Fruit fly (Drosophila melanogaster) whole organism, pupa: Measurements from ENCODE around the gene Atet.

Source experiments
- CG10348 ChIP-seq: fragments of 200-800 bp; sonication (Bioruptor generic); IDR thresholded peaks from 2 replicates; pipeline ENCODE4 v1.3.6; 2022; ENCODE audit warnings: missing biosample characterization, missing genetic modification characterization
- CG13204 ChIP-seq: fragments of 200-800 bp; sonication (Bioruptor generic); optimal IDR thresholded peaks from 2 replicates; lab custom pipeline; 2018; ENCODE audit warnings: missing biosample characterization, mild to moderate bottlenecking, missing genetic modification characterization, moderate library complexity
- CG17806 ChIP-seq: fragments of 200-800 bp; sonication (Bioruptor generic); optimal IDR thresholded peaks from 2 replicates; lab custom pipeline; 2018; ENCODE audit warnings: missing biosample characterization, mild to moderate bottlenecking, missing genetic modification characterization, moderate library complexity
- CG32121 ChIP-seq: fragments of 200-800 bp; sonication (Bioruptor generic); IDR thresholded peaks from 2 replicates; pipeline ENCODE4 v1.3.6; 2022; ENCODE audit warnings: missing biosample characterization, missing genetic modification characterization
- CG4496 ChIP-seq: fragments of 200-800 bp; sonication (Bioruptor generic); IDR thresholded peaks from 3 replicates; pipeline ENCODE4 v1.3.6; 2022; ENCODE audit warnings: missing biosample characterization, missing genetic modification characterization
- CG8159 ChIP-seq: fragments of 200-800 bp; sonication (Bioruptor generic); optimal IDR thresholded peaks from 3 replicates; lab custom pipeline; 2018; ENCODE audit warnings: missing biosample characterization, mild to moderate bottlenecking, missing genetic modification characterization, moderate library complexity
- CG8301 ChIP-seq: fragments of 200-800 bp; sonication (Bioruptor generic); optimal IDR thresholded peaks from 2 replicates; lab custom pipeline; 2018; ENCODE audit warnings: missing biosample characterization, mild to moderate bottlenecking, missing genetic modification characterization
- CG9948 ChIP-seq: fragments of 200-800 bp; sonication (Bioruptor generic); optimal IDR thresholded peaks from 2 replicates; lab custom pipeline; 2018; ENCODE audit warnings: missing biosample characterization, mild to moderate bottlenecking, missing genetic modification characterization, moderate library complexity
- D1 ChIP-seq: fragments of 200-800 bp; sonication (Bioruptor generic); optimal IDR thresholded peaks from 2 replicates; lab custom pipeline; 2018; ENCODE audit warnings: missing biosample characterization, mild to moderate bottlenecking, missing genetic modification characterization, moderate library complexity
- EcR ChIP-seq: fragments of 200-800 bp; sonication (Bioruptor generic); optimal IDR thresholded peaks from 3 replicates; lab custom pipeline; 2019; ENCODE audit warnings: missing biosample characterization, missing genetic modification characterization, mild to moderate bottlenecking, moderate library complexity, missing genetic modification reagents
- Pif1B ChIP-seq: fragments of 200-800 bp; sonication (Bioruptor generic); optimal IDR thresholded peaks from 3 replicates; lab custom pipeline; 2016; ENCODE audit warnings: missing biosample characterization, missing genetic modification characterization
- Snoo ChIP-seq: fragments of 200-800 bp; sonication (Bioruptor generic); optimal IDR thresholded peaks from 3 replicates; lab custom pipeline; 2017; ENCODE audit warnings: missing biosample characterization, mild to moderate bottlenecking, missing genetic modification characterization, inconsistent platforms
- fd96Ca ChIP-seq: fragments of 200-800 bp; sonication (Bioruptor generic); IDR thresholded peaks from 3 replicates; pipeline ENCODE4 v1.3.6; 2022; ENCODE audit warnings: missing biosample characterization, missing genetic modification characterization
- gl ChIP-seq: fragments of 200-800 bp; sonication (Bioruptor generic); optimal IDR thresholded peaks from 2 replicates; lab custom pipeline; 2018; ENCODE audit warnings: missing biosample characterization, mild to moderate bottlenecking, missing genetic modification characterization
- rn ChIP-seq: fragments of 200-800 bp; sonication (Bioruptor generic); IDR thresholded peaks from 2 replicates; pipeline ENCODE4 v1.3.6; 2022; ENCODE audit warnings: missing biosample characterization, missing genetic modification characterization

Gene Atet

DNA sequence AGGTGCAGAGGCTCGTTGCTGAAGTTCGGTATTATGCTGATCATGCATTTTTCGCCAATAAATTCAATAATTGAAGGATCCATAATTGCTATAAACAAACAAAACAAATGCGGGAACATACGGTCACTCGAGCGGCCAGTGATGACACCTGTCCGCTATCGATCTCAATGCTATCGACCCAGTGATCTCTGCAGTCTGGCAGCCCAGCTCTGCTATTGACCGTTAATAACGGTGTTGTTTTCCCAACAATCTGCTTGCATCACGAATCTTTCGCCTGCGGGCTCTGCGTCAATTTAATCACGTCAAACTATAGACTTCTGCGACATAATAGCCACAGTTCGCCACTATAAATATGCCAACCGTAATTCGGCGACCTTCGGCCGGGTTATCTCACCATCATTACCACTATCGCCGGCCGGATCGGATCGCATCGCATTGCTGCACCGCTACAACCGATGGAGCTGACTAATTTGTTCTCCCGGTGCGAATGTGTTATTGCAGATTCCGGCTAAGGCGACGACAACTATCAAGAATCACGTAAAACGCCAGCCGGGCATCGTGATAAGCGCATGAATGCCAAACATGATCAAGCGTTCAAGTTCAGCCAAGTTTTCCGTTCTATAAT, 53.3 kb downstream of the Atet start, which contains the start of gene Psf2:
Gene Psf2, minus strand, starts transcription at position 431 of the 625 bp plus-strand sequence.
- TF ChIP-seq CG32121 (GFP tag; lab: Robert Waterston, UW) (no peak), gl (tag; lab: Kevin White, UChicago) (no peak), D1 (tag; lab: Kevin White, UChicago) (no peak), CG17806 (tag; lab: Kevin White, UChicago) (no peak), CG9948 (no peak), CG4496 (GFP tag; lab: Robert Waterston, UW) (peak; percentile 21; the same call in 1 of the 3 replicates), CG10348 (GFP tag; lab: Robert Waterston, UW) (no peak)

dm6 chr2L:4388027-4388426, 54.3 kb downstream of the Atet start, which contains the start of gene Tps1:
Gene Tps1, plus strand, starts transcription at chr2L:4388327.
- TF ChIP-seq CG32121 (GFP tag; lab: Robert Waterston, UW) = no peak
- TF ChIP-seq fd96Ca = no peak
- no peak for TF ChIP-seq CG8159 (tag; lab: Kevin White, UChicago)
- no peak for TF ChIP-seq Pif1B (GFP tag; lab: Kevin White, UChicago)
- TF ChIP-seq CG8301 = no peak
- no peak for TF ChIP-seq D1 (tag; lab: Kevin White, UChicago)
- TF ChIP-seq rn (GFP tag; lab: Robert Waterston, UW) = no peak
- TF ChIP-seq, all 21 proteins: peak for 0

DNA sequence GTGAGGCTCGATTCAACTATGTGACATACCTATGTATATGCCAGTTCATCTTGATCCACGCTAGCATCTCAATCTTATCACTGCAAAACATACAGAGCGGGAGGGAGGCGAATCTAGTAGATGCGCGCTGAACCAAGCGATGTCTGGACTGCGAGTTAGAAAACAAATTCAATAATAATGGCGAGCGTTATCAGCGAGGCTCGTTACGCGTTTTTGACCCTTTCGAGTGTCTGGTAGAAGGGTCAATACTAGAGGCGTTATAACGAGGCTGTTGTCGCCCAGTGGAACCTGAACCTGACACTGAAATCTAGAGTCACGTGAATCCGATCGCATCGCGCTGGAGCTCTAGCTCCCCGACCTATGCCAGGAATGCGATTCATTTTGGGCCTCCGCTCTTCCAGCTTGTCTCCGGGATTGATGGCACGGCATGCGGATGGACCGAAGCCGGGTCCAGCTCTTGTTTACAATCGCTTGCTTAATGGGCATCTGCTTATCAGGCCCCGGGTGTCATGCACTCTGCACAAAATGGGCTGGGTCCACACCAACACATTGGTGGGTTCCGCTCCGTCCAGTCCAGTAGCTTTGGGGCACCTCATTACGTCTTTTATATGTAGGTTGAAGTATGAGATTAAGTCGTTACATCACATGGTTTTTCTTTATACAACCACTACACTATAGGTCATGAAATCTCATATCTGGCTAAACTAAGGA, 55.8 kb downstream of the Atet start:
- TF ChIP-seq CG8159 (tag; lab: Kevin White, UChicago) = no peak
- no peak for TF ChIP-seq CG13204 (GFP tag; lab: Kevin White, UChicago)
- TF ChIP-seq CG10348 (GFP tag; lab: Robert Waterston, UW) = no peak
- TF ChIP-seq Snoo (tag; lab: Kevin White, UChicago) = no peak
- no peak for TF ChIP-seq CG9948
- peak; percentile 51 for TF ChIP-seq EcR (GFP tag; lab: Kevin White, UChicago)

dm6 chr2L:4393842-4394421, 60.2 kb downstream of the Atet start, which contains the start of gene CG3652:
Gene CG3652, minus strand, starts transcription at chr2L:4393876.
- no peak for TF ChIP-seq CG9948
